Fruit fly (Drosophila melanogaster) S2 (cell line): ENCODE measurements around the gene CG33644.

Experiments used
- CG8478 ChIP-seq: fragments of >200 bp; optimal IDR thresholded peaks from 2 replicates; lab custom pipeline; 2018
- CTCF ChIP-seq, 2 experiments: fragments of >200 bp; optimal IDR thresholded peaks; 2 replicates each; lab custom pipeline; 2018

DNA sequence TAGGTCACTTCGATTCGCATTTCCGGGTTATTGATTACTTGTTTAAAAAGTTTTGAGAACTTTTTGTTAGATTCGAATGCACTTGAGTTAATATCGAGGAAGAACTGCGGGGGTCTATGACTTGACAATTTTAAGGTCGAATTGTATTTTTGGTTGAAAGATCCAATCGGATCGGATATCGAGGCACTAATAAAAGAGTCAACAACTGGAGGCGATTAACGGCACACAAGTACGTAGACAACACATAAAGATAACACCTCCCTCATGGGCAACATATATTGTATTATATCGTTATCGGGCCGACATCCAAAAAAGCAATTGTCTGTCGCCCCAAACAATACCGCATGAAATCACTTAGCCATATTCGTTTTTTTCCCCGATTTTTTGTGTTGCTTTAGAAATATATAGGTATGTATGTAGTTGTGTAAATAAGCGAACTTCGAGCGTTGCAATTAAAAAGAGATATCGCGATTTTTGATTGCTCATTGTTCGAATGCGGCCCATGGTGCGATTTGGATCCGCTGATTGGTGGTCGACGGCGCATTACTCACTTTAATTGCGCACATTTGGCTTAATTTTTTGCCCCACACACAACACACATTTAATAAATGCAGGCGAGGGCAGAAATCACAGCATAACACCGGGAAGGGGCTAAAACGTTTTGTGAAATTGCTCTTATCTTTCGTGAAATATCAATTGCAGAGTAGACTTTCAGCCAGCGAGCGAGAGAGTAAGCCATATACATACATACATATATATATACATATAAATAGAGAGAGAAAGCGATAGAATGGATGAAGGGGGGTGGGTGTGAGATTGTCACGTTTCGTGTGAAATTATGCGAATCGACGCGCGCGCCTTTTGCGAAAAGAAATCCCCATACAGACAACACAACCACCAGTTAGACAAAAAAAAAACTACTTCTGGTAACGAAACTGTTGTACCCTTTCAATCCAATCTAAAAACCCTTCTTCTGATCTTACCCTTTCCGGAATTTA, 20.7 kb upstream of the CG33644 start:
- no peak for TF ChIP-seq CG8478
- no peak for TF ChIP-seq CTCF (optimal IDR thresholded peaks at IDR 0.05; lab: Kevin White, UChicago)
